Fruit fly (Drosophila melanogaster): ENCODE measurements around the gene CG33160.
A peak's percentile ranks its signal among the peaks of the same experiment; 100 is the strongest.

Gene CG33160

dm6 chr3L:3192912-3193311 is 13.3 kb downstream of the CG33160 start, which contains the start of gene Hsp83:
Gene Hsp83, plus strand, starts transcription at chr3L:3192969.
- peak; percentile 91 for TF ChIP-seq CG1620 (GFP tag; optimal IDR thresholded peaks at IDR 0.05)
- TF ChIP-seq CG7101 (tag; optimal IDR thresholded peaks at IDR 0.05), result peak; percentile 99
- peak; percentile 99 for TF ChIP-seq CG33017 (tag; optimal IDR thresholded peaks at IDR 0.05)
- TF ChIP-seq CG5204 (GFP tag; optimal IDR thresholded peaks at IDR 0.05), result peak; percentile 96
- TF ChIP-seq CG7045 (GFP tag; optimal IDR thresholded peaks at IDR 0.05), result peak; percentile 99
- peak; percentile 99 for TF ChIP-seq Crg-1 (GFP tag; optimal IDR thresholded peaks at IDR 0.05)
- TF ChIP-seq toe (GFP tag; optimal IDR thresholded peaks at IDR 0.05), result peak; percentile 86
- TF ChIP-seq cnc (optimal IDR thresholded peaks at IDR 0.05), result no peak
- peak; percentile 98 for TF ChIP-seq kay (GFP tag; ENCODE audit: borderline replicate concordance)
- peak; percentile 97 for TF ChIP-seq Hr96 (GFP tag; optimal IDR thresholded peaks at IDR 0.05)
- peak; percentile 98 for TF ChIP-seq Mnt (GFP tag; optimal IDR thresholded peaks at IDR 0.05)
- peak; percentile 86 for TF ChIP-seq CG14711 (tag; optimal IDR thresholded peaks at IDR 0.05)
- TF ChIP-seq CG12768 (GFP tag; optimal IDR thresholded peaks at IDR 0.05), result peak; percentile 99
- peak; percentile 99 for TF ChIP-seq CG11617 (GFP tag; optimal IDR thresholded peaks at IDR 0.05)
- TF ChIP-seq tj (GFP tag; optimal IDR thresholded peaks at IDR 0.05), result peak; percentile 87
- peak; percentile 99 for TF ChIP-seq cic (GFP tag; optimal IDR thresholded peaks at IDR 0.05)
- peak; percentile 96 for TF ChIP-seq ovo (GFP tag; optimal IDR thresholded peaks at IDR 0.05)
- TF ChIP-seq bab1 (GFP tag; optimal IDR thresholded peaks at IDR 0.05), result peak; percentile 98
- TF ChIP-seq pad (GFP tag; optimal IDR thresholded peaks at IDR 0.05), result peak; percentile 91
- peak; percentile 92 for TF ChIP-seq Clk (GFP tag; optimal IDR thresholded peaks at IDR 0.05)

dm6 chr3L:3192333-3192894 is 13.7 kb downstream of the CG33160 start, which contains the start of gene CG14965:
Gene CG14965, minus strand, starts transcription at chr3L:3192491.
- TF ChIP-seq CG12768 (GFP tag; optimal IDR thresholded peaks at IDR 0.05) (no peak), kay (GFP tag; ENCODE audit: borderline replicate concordance) (no peak), CG11617 (GFP tag; optimal IDR thresholded peaks at IDR 0.05) (no peak), toe (GFP tag; optimal IDR thresholded peaks at IDR 0.05) (no peak)

- TF ChIP-seq CG1620 (GFP tag; optimal IDR thresholded peaks at IDR 0.05), result no peak
- no peak for TF ChIP-seq tj (GFP tag; optimal IDR thresholded peaks at IDR 0.05)
- no peak for TF ChIP-seq cic (GFP tag; optimal IDR thresholded peaks at IDR 0.05)
- TF ChIP-seq toe (GFP tag; optimal IDR thresholded peaks at IDR 0.05), result no peak
- TF ChIP-seq Clk (GFP tag; optimal IDR thresholded peaks at IDR 0.05), result no peak
Observed at dm6 chr3L:3189647-3190046, 16.5 kb downstream of the CG33160 start, which contains the start of the genes CG42525 and CG14958. Gene CG42525, minus strand, starts transcription at chr3L:3189747. Gene CG14958, plus strand, starts transcription at chr3L:3189978.

DNA sequence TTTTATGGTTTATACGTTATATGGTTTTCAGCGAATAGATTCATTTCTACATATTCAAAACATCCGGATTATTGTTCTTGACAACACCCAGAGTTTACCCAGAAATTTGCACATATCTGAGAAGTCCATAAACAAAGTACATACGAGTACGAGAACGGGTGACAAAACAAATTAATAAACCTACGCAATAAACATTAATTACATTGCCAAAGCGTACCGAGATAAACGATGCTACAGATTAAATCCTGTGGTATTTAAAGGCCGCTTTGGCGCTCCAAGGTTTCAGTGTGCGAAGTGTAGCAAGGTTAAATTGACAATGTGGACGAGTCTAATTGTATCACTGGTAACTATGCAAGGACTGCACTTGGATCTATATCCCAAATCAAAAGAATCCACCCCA is 18.9 kb downstream of the CG33160 start, which contains the start of gene CG14957:
Gene CG14957 (plus strand): TSS at position 301 of the 400 bp plus-strand sequence.
- TF ChIP-seq CG12768 (GFP tag; optimal IDR thresholded peaks at IDR 0.05), result peak; percentile 11
- TF ChIP-seq CG7045 (GFP tag; optimal IDR thresholded peaks at IDR 0.05), result peak; percentile 55
- no peak for TF ChIP-seq CG1620 (GFP tag; optimal IDR thresholded peaks at IDR 0.05)
- TF ChIP-seq kay (GFP tag; ENCODE audit: borderline replicate concordance), result no peak

DNA sequence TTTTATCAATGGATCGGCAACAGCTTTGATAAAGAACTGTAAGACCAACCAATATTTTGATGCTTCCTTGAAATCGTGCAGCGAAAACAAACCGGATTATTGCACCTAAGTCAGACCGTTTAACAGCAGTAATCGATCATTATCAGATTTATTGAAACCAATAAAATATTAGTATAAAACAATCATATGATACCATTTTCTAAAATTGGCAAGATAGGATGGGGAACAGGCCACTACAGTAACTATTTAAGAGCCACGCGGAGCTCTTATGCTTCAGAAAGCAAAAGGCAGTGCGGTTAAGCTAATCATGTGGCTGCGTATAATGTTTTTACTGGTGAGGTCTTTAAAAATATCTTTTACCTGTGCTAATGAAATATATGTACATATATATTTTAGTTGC is 19.8 kb downstream of the CG33160 start, which contains the start of gene CG32284:
Gene CG32284 (plus strand): TSS at position 301 of the 400 bp plus-strand sequence.
- no peak for TF ChIP-seq bab1 (GFP tag; optimal IDR thresholded peaks at IDR 0.05)
- TF ChIP-seq CG11617 (GFP tag; optimal IDR thresholded peaks at IDR 0.05), result no peak
- TF ChIP-seq kay (GFP tag; ENCODE audit: borderline replicate concordance), result no peak
- TF ChIP-seq Hr96 (GFP tag; optimal IDR thresholded peaks at IDR 0.05), result no peak
- TF ChIP-seq pad (GFP tag; optimal IDR thresholded peaks at IDR 0.05), result no peak
- TF ChIP-seq cic (GFP tag; optimal IDR thresholded peaks at IDR 0.05), result no peak
- no peak for TF ChIP-seq ovo (GFP tag; optimal IDR thresholded peaks at IDR 0.05)

dm6 chr3L:3184104-3184503 is 22.1 kb downstream of the CG33160 start, which contains the start of gene CG42494:
Gene CG42494, plus strand, starts transcription at chr3L:3184404.
- TF ChIP-seq CG12768 (GFP tag; optimal IDR thresholded peaks at IDR 0.05) (no peak), pad (GFP tag; optimal IDR thresholded peaks at IDR 0.05) (no peak)

- TF ChIP-seq Clk (GFP tag; optimal IDR thresholded peaks at IDR 0.05) (no peak), CG11617 (GFP tag; optimal IDR thresholded peaks at IDR 0.05) (peak; percentile 27), CG33017 (tag; optimal IDR thresholded peaks at IDR 0.05) (peak; percentile 73), Mnt (GFP tag; optimal IDR thresholded peaks at IDR 0.05) (no peak), cic (GFP tag; optimal IDR thresholded peaks at IDR 0.05) (no peak), toe (GFP tag; optimal IDR thresholded peaks at IDR 0.05) (peak; percentile 3), kay (GFP tag; ENCODE audit: borderline replicate concordance) (no peak), ovo (GFP tag; optimal IDR thresholded peaks at IDR 0.05) (no peak), pad (GFP tag; optimal IDR thresholded peaks at IDR 0.05) (peak; percentile 36), tj (GFP tag; optimal IDR thresholded peaks at IDR 0.05) (peak; percentile 69), Crg-1 (GFP tag; optimal IDR thresholded peaks at IDR 0.05) (peak; percentile 11), cnc (optimal IDR thresholded peaks at IDR 0.05) (no peak), CG14711 (tag; optimal IDR thresholded peaks at IDR 0.05) (peak; percentile 70), Hr96 (GFP tag; optimal IDR thresholded peaks at IDR 0.05) (peak; percentile 36), CG7045 (GFP tag; optimal IDR thresholded peaks at IDR 0.05) (peak; percentile 78), CG12768 (GFP tag; optimal IDR thresholded peaks at IDR 0.05) (peak; percentile 18), CG1620 (GFP tag; optimal IDR thresholded peaks at IDR 0.05) (peak; percentile 47), CG7101 (tag; optimal IDR thresholded peaks at IDR 0.05) (peak; percentile 68), bab1 (GFP tag; optimal IDR thresholded peaks at IDR 0.05) (peak; percentile 93), CG5204 (GFP tag; optimal IDR thresholded peaks at IDR 0.05) (no peak)
Observed at dm6 chr3L:3179474-3179873, 26.7 kb downstream of the CG33160 start.

Measured in whole organism, adult.